Worm (Caenorhabditis elegans) whole organism, L4 larva: ENCODE data around the gene lab-2.

Source experiments
- F26F4.8 ChIP-seq: fragments of 200-800 bp; sonication (Bioruptor generic); conservative IDR thresholded peaks from 2 replicates; pipeline ENCODE4 v1.3.6; 2022; ENCODE audit warnings: missing genetic modification characterization, missing compliant biosample characterization
- F44E2.7 ChIP-seq: fragments of 200-800 bp; sonication (Bioruptor generic); IDR thresholded peaks from 2 replicates; pipeline ENCODE4 v2.1.2; 2022; ENCODE audit warnings: missing genetic modification characterization, missing compliant biosample characterization
- F49E8.2 ChIP-seq: sonication (generic microtip); optimal IDR thresholded peaks from 2 replicates; lab custom pipeline; 2016; ENCODE audit warnings: missing compliant biosample characterization, mild to moderate bottlenecking, missing genetic modification characterization, borderline replicate concordance
- R02D3.7 ChIP-seq: fragments of 150-350 bp; sonication (generic microtip); optimal IDR thresholded peaks from 3 replicates; lab custom pipeline; 2014; ENCODE audit warnings: missing biosample characterization, missing genetic modification characterization
- T26A8.4 ChIP-seq: fragments of 200-800 bp; sonication (Bioruptor generic); IDR thresholded peaks from 2 replicates; pipeline ENCODE4 v1.3.6; 2022; ENCODE audit warnings: missing genetic modification characterization, missing compliant biosample characterization
- ZK337.2 ChIP-seq: fragments of 200-800 bp; sonication (Bioruptor generic); IDR thresholded peaks from 2 replicates; pipeline ENCODE4 v1.3.6; 2022; ENCODE audit warnings: missing genetic modification reagents, missing genetic modification characterization, missing compliant biosample characterization
- ZK546.5 ChIP-seq, 2 experiments: sonication (generic microtip); optimal IDR thresholded peaks; 2 replicates each; lab custom pipeline; 2017; ENCODE audit warnings: missing biosample characterization in 2 of 2, missing genetic modification characterization in 2 of 2
- aha-1 ChIP-seq: fragments of 150-350 bp; peaks from one replicate; lab custom pipeline; 2014; ENCODE audit warnings: missing biosample characterization, missing genetic modification characterization
- arid-1 ChIP-seq: fragments of 200-800 bp; sonication (Bioruptor generic); conservative IDR thresholded peaks from 2 replicates; pipeline ENCODE4 v1.3.6; 2022; ENCODE audit warnings: missing genetic modification reagents, missing genetic modification characterization, missing compliant biosample characterization
- ceh-20 ChIP-seq: fragments of 200-800 bp; sonication (Bioruptor generic); IDR thresholded peaks from 2 replicates; pipeline ENCODE4 v1.3.6; 2022; ENCODE audit warnings: missing genetic modification reagents, missing genetic modification characterization, missing compliant biosample characterization
- ceh-28 ChIP-seq: fragments of 150-350 bp; optimal IDR thresholded peaks from 2 replicates; lab custom pipeline; 2014; ENCODE audit warnings: missing biosample characterization, missing genetic modification reagents, missing genetic modification characterization
- ceh-32 ChIP-seq: sonication (generic microtip); optimal IDR thresholded peaks from 2 replicates; lab custom pipeline; 2016; ENCODE audit warnings: mild to moderate bottlenecking, missing genetic modification characterization, missing compliant biosample characterization; ENCODE audit not compliant: poor library complexity
- daf-16 ChIP-seq, 3 experiments: sonication (generic microtip); optimal IDR thresholded peaks; 2 replicates each; lab custom pipeline; 2016 to 2017; ENCODE audit warnings: missing genetic modification characterization in 3 of 3, missing genetic modification reagents in 3 of 3, mild to moderate bottlenecking in 2 of 3, missing compliant biosample characterization in 2 of 3, missing biosample characterization in 1 of 3, moderate library complexity in 1 of 3
- dmd-8 ChIP-seq: fragments of 200-800 bp; sonication (Bioruptor generic); IDR thresholded peaks from 2 replicates; pipeline ENCODE4 v1.3.6; 2022; ENCODE audit warnings: missing genetic modification characterization, missing compliant biosample characterization
- dmd-9 ChIP-seq: fragments of 200-800 bp; sonication (Bioruptor generic); IDR thresholded peaks from 2 replicates; pipeline ENCODE4 v1.3.6; 2022; ENCODE audit warnings: missing genetic modification reagents, missing genetic modification characterization, missing compliant biosample characterization
- dve-1 ChIP-seq: sonication (generic microtip); optimal IDR thresholded peaks from 2 replicates; lab custom pipeline; 2017; ENCODE audit warnings: antibody characterized with exemption, mild to moderate bottlenecking, missing genetic modification characterization, missing compliant biosample characterization; ENCODE audit not compliant: insufficient read depth
- egl-43 ChIP-seq: fragments of 200-800 bp; sonication (Bioruptor generic); IDR thresholded peaks from 2 replicates; pipeline ENCODE4 v1.3.6; 2022; ENCODE audit warnings: missing genetic modification reagents, missing genetic modification characterization, missing compliant biosample characterization
- hlh-11 ChIP-seq: fragments of 200-800 bp; sonication (Bioruptor generic); optimal IDR thresholded peaks from 2 replicates; lab custom pipeline; 2018; ENCODE audit warnings: mild to moderate bottlenecking, missing genetic modification characterization, missing compliant biosample characterization
- hlh-30 ChIP-seq: sonication (generic microtip); optimal IDR thresholded peaks from 2 replicates; lab custom pipeline; 2017; ENCODE audit warnings: antibody characterized with exemption, mild to moderate bottlenecking, missing genetic modification characterization, missing compliant biosample characterization; ENCODE audit not compliant: insufficient read depth
- jun-1 ChIP-seq: fragments of 150-350 bp; optimal IDR thresholded peaks from 2 replicates; lab custom pipeline; 2014; ENCODE audit warnings: missing biosample characterization, missing genetic modification reagents, missing genetic modification characterization
- lim-7 ChIP-seq: fragments of 200-800 bp; sonication (Bioruptor generic); IDR thresholded peaks from 2 replicates; pipeline ENCODE4 v1.3.6; 2022; ENCODE audit warnings: missing genetic modification characterization, missing compliant biosample characterization
- lin-39 ChIP-seq: fragments of 150-350 bp; optimal IDR thresholded peaks from 2 replicates; lab custom pipeline; 2014; ENCODE audit warnings: missing biosample characterization, missing genetic modification reagents, missing genetic modification characterization
- lir-3 ChIP-seq: sonication (generic microtip); optimal IDR thresholded peaks from 2 replicates; lab custom pipeline; 2016; ENCODE audit warnings: mild to moderate bottlenecking, missing genetic modification characterization, missing compliant biosample characterization
- lsy-2 ChIP-seq, 2 experiments: fragments of 150-350 bp in 1 of 2; sonication (generic microtip) in 1 of 2; optimal IDR thresholded peaks; 2 replicates each; lab custom pipeline; 2014 to 2017; ENCODE audit warnings: missing biosample characterization in 2 of 2, missing genetic modification characterization in 2 of 2
- mep-1 ChIP-seq: fragments of 150-350 bp; sonication (generic microtip); optimal IDR thresholded peaks from 3 replicates; lab custom pipeline; 2014; ENCODE audit warnings: missing biosample characterization, missing genetic modification characterization
- mxl-2 ChIP-seq: fragments of 200-800 bp; sonication (Bioruptor generic); conservative IDR thresholded peaks from 2 replicates; pipeline ENCODE4 v1.3.6; 2022; ENCODE audit warnings: missing genetic modification reagents, missing genetic modification characterization, missing compliant biosample characterization
- mxl-3 ChIP-seq: fragments of 200-800 bp; sonication (Bioruptor generic); optimal IDR thresholded peaks from 2 replicates; lab custom pipeline; 2018; ENCODE audit warnings: mild to moderate bottlenecking, missing genetic modification characterization, missing compliant biosample characterization
- nhr-11 ChIP-seq: fragments of 150-350 bp; optimal IDR thresholded peaks from 2 replicates; lab custom pipeline; 2014; ENCODE audit warnings: missing biosample characterization, missing genetic modification characterization
- nhr-237 ChIP-seq: sonication (generic microtip); optimal IDR thresholded peaks from 2 replicates; lab custom pipeline; 2017; ENCODE audit warnings: missing biosample characterization, missing genetic modification characterization
- nhr-25 ChIP-seq: sonication (generic microtip); optimal IDR thresholded peaks from 2 replicates; lab custom pipeline; 2017; ENCODE audit warnings: missing genetic modification characterization, mild to moderate bottlenecking, missing compliant biosample characterization, antibody characterized with exemption, moderate library complexity, borderline replicate concordance; ENCODE audit not compliant: insufficient read depth
- nhr-28 ChIP-seq: fragments of 150-350 bp; optimal IDR thresholded peaks from 2 replicates; lab custom pipeline; 2014; ENCODE audit warnings: missing biosample characterization, missing genetic modification characterization
- nhr-42 ChIP-seq: fragments of 200-800 bp; sonication (Bioruptor generic); IDR thresholded peaks from 2 replicates; pipeline ENCODE4 v1.3.6; 2022; ENCODE audit warnings: missing genetic modification characterization, missing compliant biosample characterization
- nhr-48 ChIP-seq: sonication (generic microtip); optimal IDR thresholded peaks from 2 replicates; lab custom pipeline; 2016; ENCODE audit warnings: mild to moderate bottlenecking, missing genetic modification characterization, missing compliant biosample characterization
- pha-4 ChIP-seq, 2 experiments: fragments of 150-350 bp in 1 of 2; fragments of 200-800 bp in 1 of 2; sonication (Bioruptor generic) in 1 of 2; IDR thresholded peaks in 1 of 2; optimal IDR thresholded peaks in 1 of 2; 2 replicates each; pipeline versions ENCODE4 v1.3.6 to Lab custom; 2014 to 2022; ENCODE audit warnings: missing genetic modification characterization in 2 of 2, missing genetic modification reagents in 2 of 2, missing biosample characterization in 1 of 2, missing compliant biosample characterization in 1 of 2
- pqm-1 ChIP-seq: sonication (generic microtip); optimal IDR thresholded peaks from 2 replicates; lab custom pipeline; 2017; ENCODE audit warnings: missing biosample characterization, missing genetic modification characterization
- saeg-2 ChIP-seq: fragments of 200-800 bp; sonication (Bioruptor generic); IDR thresholded peaks from 2 replicates; pipeline ENCODE4 v1.3.6; 2022; ENCODE audit warnings: missing genetic modification reagents, missing genetic modification characterization, missing compliant biosample characterization
- skn-1 ChIP-seq: fragments of 150-350 bp; optimal IDR thresholded peaks from 2 replicates; lab custom pipeline; 2014; ENCODE audit warnings: missing biosample characterization, missing genetic modification characterization
- snpc-4 ChIP-seq: fragments of 150-350 bp; optimal IDR thresholded peaks from 2 replicates; lab custom pipeline; 2014; ENCODE audit warnings: missing biosample characterization, missing genetic modification characterization
- spr-3 ChIP-seq: fragments of 200-800 bp; sonication (Bioruptor generic); optimal IDR thresholded peaks from 2 replicates; lab custom pipeline; 2018; ENCODE audit warnings: mild to moderate bottlenecking, missing genetic modification characterization, missing compliant biosample characterization
- tra-1 ChIP-seq: fragments of 200-800 bp; sonication (Bioruptor generic); IDR thresholded peaks from 2 replicates; pipeline ENCODE4 v1.3.6; 2022; ENCODE audit warnings: missing genetic modification reagents, missing genetic modification characterization, missing compliant biosample characterization
- unc-130 ChIP-seq: sonication (generic microtip); optimal IDR thresholded peaks from 2 replicates; lab custom pipeline; 2016; ENCODE audit warnings: missing genetic modification reagents, missing genetic modification characterization, missing compliant biosample characterization
- unc-62 ChIP-seq, 3 experiments: fragments of 150-350 bp in 1 of 3; sonication (generic microtip); optimal IDR thresholded peaks in 2 of 3; peaks in 1 of 3; 1 replicate in 1 of 3; 2 replicates in 2 of 3; lab custom pipeline; 2014 to 2017; ENCODE audit warnings: missing biosample characterization in 3 of 3, missing genetic modification characterization in 3 of 3, missing genetic modification reagents in 3 of 3, missing genotype in 1 of 3
- zag-1 ChIP-seq: fragments of 150-350 bp; optimal IDR thresholded peaks from 2 replicates; lab custom pipeline; 2014; ENCODE audit warnings: missing biosample characterization, missing genetic modification characterization
- zfp-2 ChIP-seq: sonication (generic microtip); optimal IDR thresholded peaks from 2 replicates; lab custom pipeline; 2016; ENCODE audit warnings: mild to moderate bottlenecking, missing genetic modification characterization, missing compliant biosample characterization
- zip-11 ChIP-seq: fragments of 200-800 bp; sonication (Bioruptor generic); IDR thresholded peaks from 2 replicates; pipeline ENCODE4 v1.3.6; 2022; ENCODE audit warnings: missing genetic modification characterization, missing compliant biosample characterization
- ztf-7 ChIP-seq: fragments of 150-350 bp; optimal IDR thresholded peaks from 2 replicates; lab custom pipeline; 2014; ENCODE audit warnings: missing biosample characterization, missing genetic modification characterization

lab-2 gene

DNA sequence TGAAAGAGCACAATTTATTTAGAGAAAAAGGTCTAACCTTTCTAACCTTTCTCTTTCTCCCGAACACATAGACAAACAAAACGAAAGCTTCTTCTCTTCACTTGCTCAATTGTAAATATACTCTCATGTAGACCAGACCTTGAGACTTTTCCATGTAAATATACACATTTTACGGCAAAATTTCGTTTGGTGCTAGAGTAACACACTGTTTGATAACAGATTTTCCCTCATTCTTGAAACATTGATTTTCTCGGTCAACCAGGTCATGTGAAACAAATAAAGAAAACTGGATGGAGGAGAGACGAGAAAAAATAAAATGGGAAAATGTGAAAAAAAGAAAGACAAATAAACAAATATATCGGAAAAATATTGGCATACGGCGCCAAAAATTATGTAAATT lies 7.4 kb downstream of the lab-2 start:
- TF ChIP-seq tra-1 (GFP tag; lab: Robert Waterston, UW), result no peak
- no peak for TF ChIP-seq ztf-7 (tag; lab: Kevin White, UChicago)
- TF ChIP-seq F49E8.2 (tag; lab: Kevin White, UChicago), result no peak
- TF ChIP-seq dve-1 (tag; lab: Kevin White, UChicago), result peak; percentile 58
- no peak for TF ChIP-seq dmd-8 (GFP tag; lab: Robert Waterston, UW)
- no peak for TF ChIP-seq lin-39 (tag; lab: Kevin White, UChicago)
- TF ChIP-seq nhr-11, result no peak
- TF ChIP-seq lsy-2 (tag; optimal IDR thresholded peaks at IDR 0.05; lab: Kevin White, UChicago), result no peak
- TF ChIP-seq F26F4.8 (GFP tag; lab: Robert Waterston, UW), result no peak
- TF ChIP-seq dmd-9, result no peak
- peak; percentile 66 for TF ChIP-seq hlh-30 (tag; lab: Kevin White, UChicago)
- no peak for TF ChIP-seq zfp-2 (tag; lab: Kevin White, UChicago)
- TF ChIP-seq R02D3.7 (tag; lab: Kevin White, UChicago), result no peak
- no peak for TF ChIP-seq zip-11 (GFP tag; lab: Robert Waterston, UW)
- no peak for TF ChIP-seq nhr-25 (tag; lab: Kevin White, UChicago)
- no peak for TF ChIP-seq pha-4 (GFP tag; IDR thresholded peaks at IDR 0.05; lab: Robert Waterston, UW)
- peak; percentile 20 for TF ChIP-seq pha-4 (tag; optimal IDR thresholded peaks at IDR 0.05; lab: Kevin White, UChicago)
- TF ChIP-seq mep-1 (tag; lab: Kevin White, UChicago), result no peak
- TF ChIP-seq lir-3 (tag; lab: Kevin White, UChicago), result no peak
- TF ChIP-seq snpc-4 (tag; lab: Kevin White, UChicago), result no peak
- no peak for TF ChIP-seq ZK546.5 (tag; optimal IDR thresholded peaks at IDR 0.05; lab: Kevin White, UChicago)
- peak; percentile 35 for TF ChIP-seq nhr-28 (tag; lab: Kevin White, UChicago)
- TF ChIP-seq spr-3, result no peak
- no peak for TF ChIP-seq unc-130 (GFP tag; lab: Kevin White, UChicago)
- peak in 1 of 2 experiments; percentile 62 for TF ChIP-seq unc-62 (GFP tag; optimal IDR thresholded peaks at IDR 0.05 in 1 of 2; lab: Kevin White, UChicago)
- TF ChIP-seq unc-62 (tag; optimal IDR thresholded peaks at IDR 0.05; lab: Kevin White, UChicago), result no peak
- peak; percentile 57 for TF ChIP-seq aha-1 (tag; lab: Kevin White, UChicago)
- TF ChIP-seq jun-1 (tag; lab: Kevin White, UChicago), result no peak
- no peak for TF ChIP-seq T26A8.4 (GFP tag; lab: Robert Waterston, UW)
- peak; percentile 12 for TF ChIP-seq hlh-11
- TF ChIP-seq ZK337.2 (GFP tag; lab: Robert Waterston, UW), result no peak
- no peak for TF ChIP-seq mxl-3
- TF ChIP-seq zag-1, result no peak
- TF ChIP-seq egl-43 (GFP tag; lab: Robert Waterston, UW), result no peak
- TF ChIP-seq lim-7 (GFP tag; lab: Robert Waterston, UW), result no peak
- no peak for TF ChIP-seq arid-1 (GFP tag; lab: Robert Waterston, UW)
- TF ChIP-seq saeg-2, result no peak
- TF ChIP-seq ceh-20 (GFP tag; lab: Robert Waterston, UW), result no peak
- TF ChIP-seq F44E2.7 (GFP tag; lab: Robert Waterston, UW), result no peak
- no peak for TF ChIP-seq ceh-32 (tag; lab: Kevin White, UChicago)
- no peak for TF ChIP-seq pqm-1 (tag; lab: Kevin White, UChicago)
- TF ChIP-seq nhr-48 (tag; lab: Kevin White, UChicago), result no peak
- TF ChIP-seq daf-16 (GFP tag; optimal IDR thresholded peaks at IDR 0.05; lab: Kevin White, UChicago), result no peak
- peak; percentile 73 for TF ChIP-seq daf-16 (tag; optimal IDR thresholded peaks at IDR 0.05; lab: Kevin White, UChicago)
- TF ChIP-seq mxl-2 (GFP tag; lab: Robert Waterston, UW), result no peak
- TF ChIP-seq skn-1 (tag; lab: Kevin White, UChicago), result no peak
- no peak for TF ChIP-seq ceh-28 (tag; lab: Kevin White, UChicago)
- TF ChIP-seq nhr-42 (GFP tag; lab: Robert Waterston, UW), result no peak
- TF ChIP-seq nhr-237 (tag; lab: Kevin White, UChicago), result no peak
- TF ChIP-seq, all 104 proteins: peak for 8
